Worm (Caenorhabditis elegans): ENCODE results near the gene rbx-1.

- TF ChIP-seq W03F9.2 (tag; optimal IDR thresholded peaks at IDR 0.05) (no peak), him-1 (tag; optimal IDR thresholded peaks at IDR 0.05) (no peak)
Observed at ce11 chrV:9737287-9737686, 47.0 kb upstream of the rbx-1 start, which contains the start of gene aqp-4.

Data from whole organism, L4/young adult.